Worm (Caenorhabditis elegans): Measurements from ENCODE around the gene elks-1.
A peak's percentile ranks its signal among the peaks of the same experiment; 100 is the strongest.

DNA sequence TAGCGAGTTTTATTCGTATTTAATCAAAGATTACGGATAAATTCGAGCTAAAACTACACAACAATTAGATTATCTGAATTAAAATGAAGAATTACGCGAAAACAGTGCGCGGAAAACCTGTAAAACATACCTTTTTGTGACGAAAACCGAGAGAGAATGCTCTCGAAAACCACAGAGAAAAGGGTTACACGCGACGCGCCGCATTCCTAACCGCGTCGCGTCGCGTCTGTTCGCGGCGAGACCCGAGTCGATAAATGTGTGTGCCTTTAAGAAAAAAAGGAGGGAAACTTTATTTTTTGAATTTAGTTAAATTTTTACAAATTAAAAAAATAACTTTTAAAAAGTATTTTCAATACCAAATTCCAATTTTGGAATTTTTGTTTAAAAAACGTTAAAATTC is 11.2 kb downstream of the elks-1 start, which contains the start of gene hrpa-1:
- TF ChIP-seq him-1 (tag; optimal IDR thresholded peaks at IDR 0.05) (peak; percentile 47), W03F9.2 (tag; optimal IDR thresholded peaks at IDR 0.05) (peak; percentile 78)

Measured in whole organism, L4/young adult.